Worm (Caenorhabditis elegans) whole organism, L1 larva: Measurements from ENCODE around the gene ZC449.2.
A peak's percentile ranks its signal among the peaks of the same experiment; 100 is the strongest.

ENCODE experiments used
- C04F5.9 ChIP-seq: sonication (generic microtip); optimal IDR thresholded peaks from 2 replicates; lab custom pipeline; 2016; ENCODE audit warnings: missing genetic modification characterization, missing compliant biosample characterization
- C16A3.4 ChIP-seq: fragments of 150-350 bp; optimal IDR thresholded peaks from 2 replicates; lab custom pipeline; 2014; ENCODE audit warnings: missing biosample characterization, missing genetic modification characterization
- C34B4.2 ChIP-seq: sonication (generic microtip); optimal IDR thresholded peaks from 2 replicates; lab custom pipeline; 2017; ENCODE audit warnings: mild to moderate bottlenecking, missing genetic modification characterization, missing compliant biosample characterization
- Y116A8C.19 ChIP-seq: sonication (generic microtip); optimal IDR thresholded peaks from 2 replicates; lab custom pipeline; 2016; ENCODE audit warnings: missing compliant biosample characterization, missing genetic modification characterization, borderline replicate concordance
- alr-1 ChIP-seq: fragments of 200-800 bp; sonication (Bioruptor generic); optimal IDR thresholded peaks from 2 replicates; lab custom pipeline; 2018; ENCODE audit warnings: borderline replicate concordance, mild to moderate bottlenecking, missing genetic modification characterization, missing compliant biosample characterization
- blmp-1 ChIP-seq: fragments of 150-350 bp; optimal IDR thresholded peaks from 2 replicates; lab custom pipeline; 2014; ENCODE audit warnings: missing biosample characterization, missing genetic modification characterization
- ceh-8 ChIP-seq: fragments of 200-800 bp; sonication (Bioruptor generic); optimal IDR thresholded peaks from 2 replicates; lab custom pipeline; 2018; ENCODE audit warnings: mild to moderate bottlenecking, missing genetic modification characterization, moderate library complexity, missing compliant biosample characterization
- ceh-82 ChIP-seq, 3 experiments: fragments of 150-350 bp in 1 of 3; sonication (generic microtip) in 2 of 3; optimal IDR thresholded peaks; 2 replicates each; lab custom pipeline; 2014 to 2017; ENCODE audit warnings: missing biosample characterization in 3 of 3, missing genetic modification characterization in 3 of 3
- dpl-1 ChIP-seq, 3 experiments: fragments of 150-350 bp in 2 of 3; sonication (generic microtip) in 1 of 3; optimal IDR thresholded peaks; 2 replicates each; lab custom pipeline; 2014 to 2017; ENCODE audit warnings: missing biosample characterization in 3 of 3, missing genetic modification characterization in 3 of 3, missing genetic modification reagents in 3 of 3
- efl-1 ChIP-seq, 4 experiments: fragments of 150-350 bp; optimal IDR thresholded peaks in 3 of 4; peaks in 1 of 4; 1 replicate in 1 of 4; 2 replicates in 3 of 4; lab custom pipeline; 2014; ENCODE audit warnings: missing biosample characterization in 2 of 4, missing genetic modification characterization in 2 of 4, missing genetic modification reagents in 2 of 4
- efl-3 ChIP-seq: fragments of 200-800 bp; sonication (Bioruptor generic); optimal IDR thresholded peaks from 2 replicates; lab custom pipeline; 2018; ENCODE audit warnings: mild to moderate bottlenecking, missing genetic modification characterization, missing compliant biosample characterization
- egl-13 ChIP-seq: sonication (generic microtip); optimal IDR thresholded peaks from 2 replicates; lab custom pipeline; 2016; ENCODE audit warnings: missing genotype, missing genetic modification reagents, missing genetic modification characterization, missing compliant biosample characterization
- egl-27 ChIP-seq, 2 experiments: fragments of 150-350 bp in 1 of 2; sonication (generic microtip); optimal IDR thresholded peaks; 3 replicates each; lab custom pipeline; 2017 to 2018; ENCODE audit warnings: missing biosample characterization in 2 of 2, missing genetic modification characterization in 2 of 2, missing genetic modification reagents in 2 of 2
- elt-3 ChIP-seq, 6 experiments: fragments of 150-350 bp in 1 of 6; sonication (generic microtip); optimal IDR thresholded peaks; 2 replicates each; lab custom pipeline; 2017 to 2018; ENCODE audit warnings: missing biosample characterization in 6 of 6, missing genetic modification characterization in 6 of 6, inconsistent platforms in 1 of 6
- fkh-8 ChIP-seq: sonication (generic microtip); optimal IDR thresholded peaks from 2 replicates; lab custom pipeline; 2016; ENCODE audit warnings: mild to moderate bottlenecking, missing genetic modification characterization, missing compliant biosample characterization
- hlh-4 ChIP-seq: sonication (generic microtip); optimal IDR thresholded peaks from 2 replicates; lab custom pipeline; 2016; ENCODE audit warnings: mild to moderate bottlenecking, missing genetic modification characterization, missing compliant biosample characterization
- irx-1 ChIP-seq: sonication (generic microtip); optimal IDR thresholded peaks from 2 replicates; lab custom pipeline; 2016; ENCODE audit warnings: missing genetic modification characterization, missing compliant biosample characterization
- isw-1 ChIP-seq: fragments of 200-800 bp; sonication (Bioruptor generic); IDR thresholded peaks from 2 replicates; pipeline ENCODE4 v1.3.6; 2022; ENCODE audit warnings: missing genetic modification characterization, missing compliant biosample characterization
- lin-14 ChIP-seq: fragments of 200-800 bp; sonication (Bioruptor generic); optimal IDR thresholded peaks from 2 replicates; lab custom pipeline; 2018; ENCODE audit warnings: mild to moderate bottlenecking, missing genetic modification characterization, moderate library complexity, missing compliant biosample characterization
- lin-15B ChIP-seq: fragments of 150-350 bp; sonication (generic microtip); optimal IDR thresholded peaks from 3 replicates; lab custom pipeline; 2014; ENCODE audit warnings: missing biosample characterization, missing genetic modification characterization
- lin-35 ChIP-seq, 2 experiments: fragments of 150-350 bp; optimal IDR thresholded peaks; 2 replicates each; lab custom pipeline; 2014; ENCODE audit warnings: missing biosample characterization in 2 of 2, missing genetic modification characterization in 2 of 2, missing genetic modification reagents in 2 of 2
- lir-3 ChIP-seq: sonication (generic microtip); optimal IDR thresholded peaks from 2 replicates; lab custom pipeline; 2016; ENCODE audit warnings: mild to moderate bottlenecking, missing genetic modification characterization, moderate library complexity, missing compliant biosample characterization; ENCODE audit not compliant: poor library complexity
- lsy-2 ChIP-seq, 2 experiments: fragments of 150-350 bp; optimal IDR thresholded peaks; 2 replicates each; lab custom pipeline; 2014; ENCODE audit warnings: missing biosample characterization in 2 of 2, missing genetic modification characterization in 2 of 2
- mdl-1 ChIP-seq, 2 experiments: fragments of 150-350 bp; optimal IDR thresholded peaks; 2 replicates each; lab custom pipeline; 2014 to 2017; ENCODE audit warnings: missing biosample characterization in 2 of 2, missing genetic modification characterization in 2 of 2, inconsistent platforms in 1 of 2
- mef-2 ChIP-seq: fragments of 150-350 bp; optimal IDR thresholded peaks from 2 replicates; lab custom pipeline; 2014; ENCODE audit warnings: missing biosample characterization, missing genetic modification characterization
- nhr-20 ChIP-seq: sonication (generic microtip); optimal IDR thresholded peaks from 2 replicates; lab custom pipeline; 2016; ENCODE audit warnings: mild to moderate bottlenecking, missing genetic modification characterization, missing compliant biosample characterization
- nhr-237 ChIP-seq: fragments of 150-350 bp; optimal IDR thresholded peaks from 2 replicates; lab custom pipeline; 2014; ENCODE audit warnings: missing biosample characterization, missing genetic modification characterization
- nhr-28 ChIP-seq: fragments of 150-350 bp; optimal IDR thresholded peaks from 2 replicates; lab custom pipeline; 2014; ENCODE audit warnings: missing biosample characterization, missing genetic modification characterization
- nhr-47 ChIP-seq: sonication (generic microtip); optimal IDR thresholded peaks from 2 replicates; lab custom pipeline; 2016; ENCODE audit warnings: mild to moderate bottlenecking, missing genetic modification characterization, moderate library complexity, missing compliant biosample characterization
- nhr-71 ChIP-seq: sonication (generic microtip); optimal IDR thresholded peaks from 2 replicates; lab custom pipeline; 2016; ENCODE audit warnings: mild to moderate bottlenecking, missing genetic modification characterization, moderate library complexity, missing compliant biosample characterization
- nhr-76 ChIP-seq: sonication (generic microtip); optimal IDR thresholded peaks from 2 replicates; lab custom pipeline; 2017; ENCODE audit warnings: missing biosample characterization, missing genetic modification characterization
- nhr-77 ChIP-seq: fragments of 150-350 bp; optimal IDR thresholded peaks from 2 replicates; lab custom pipeline; 2014; ENCODE audit warnings: missing biosample characterization, missing genetic modification characterization
- nhr-85 ChIP-seq: sonication (generic microtip); peaks from one replicate; lab custom pipeline; 2016; ENCODE audit warnings: missing genetic modification characterization, inconsistent platforms, missing compliant biosample characterization
- nhr-90 ChIP-seq: sonication (generic microtip); optimal IDR thresholded peaks from 2 replicates; lab custom pipeline; 2016; ENCODE audit warnings: mild to moderate bottlenecking, missing genetic modification characterization, missing compliant biosample characterization; ENCODE audit not compliant: poor library complexity
- pag-3 ChIP-seq: sonication (generic microtip); optimal IDR thresholded peaks from 2 replicates; lab custom pipeline; 2017; ENCODE audit warnings: missing genetic modification characterization, mild to moderate bottlenecking, missing compliant biosample characterization, antibody characterized with exemption, borderline replicate concordance; ENCODE audit not compliant: insufficient read depth
- pqm-1 ChIP-seq: sonication (generic microtip); optimal IDR thresholded peaks from 3 replicates; lab custom pipeline; 2017; ENCODE audit warnings: missing biosample characterization, missing genetic modification characterization
- rnt-1 ChIP-seq: sonication (generic microtip); optimal IDR thresholded peaks from 2 replicates; lab custom pipeline; 2016; ENCODE audit warnings: mild to moderate bottlenecking, missing genetic modification characterization, moderate library complexity, missing compliant biosample characterization
- skn-1 ChIP-seq: fragments of 150-350 bp; optimal IDR thresholded peaks from 2 replicates; lab custom pipeline; 2014; ENCODE audit warnings: missing biosample characterization, missing genetic modification characterization
- snu-23 ChIP-seq: sonication (generic microtip); optimal IDR thresholded peaks from 2 replicates; lab custom pipeline; 2016; ENCODE audit warnings: missing genetic modification characterization, missing compliant biosample characterization
- sox-4 ChIP-seq: sonication (generic microtip); optimal IDR thresholded peaks from 2 replicates; lab custom pipeline; 2016; ENCODE audit warnings: missing genetic modification characterization, missing compliant biosample characterization
- sptf-1 ChIP-seq: fragments of 150-350 bp; optimal IDR thresholded peaks from 2 replicates; lab custom pipeline; 2014; ENCODE audit warnings: missing biosample characterization, missing genetic modification characterization
- sup-37 ChIP-seq: fragments of 200-800 bp; sonication (Bioruptor generic); optimal IDR thresholded peaks from 2 replicates; lab custom pipeline; 2018; ENCODE audit warnings: mild to moderate bottlenecking, missing genetic modification characterization, missing compliant biosample characterization
- swsn-7 ChIP-seq: sonication (generic microtip); optimal IDR thresholded peaks from 2 replicates; lab custom pipeline; 2016; ENCODE audit warnings: missing genetic modification characterization, missing compliant biosample characterization
- unc-130 ChIP-seq: fragments of 150-350 bp; optimal IDR thresholded peaks from 2 replicates; lab custom pipeline; 2017; ENCODE audit warnings: missing biosample characterization, missing genetic modification characterization, inconsistent platforms
- vab-15 ChIP-seq: sonication (generic microtip); optimal IDR thresholded peaks from 2 replicates; lab custom pipeline; 2017; ENCODE audit warnings: missing genotype, mild to moderate bottlenecking, missing genetic modification characterization, missing compliant biosample characterization
- xbp-1 ChIP-seq: sonication (generic microtip); optimal IDR thresholded peaks from 2 replicates; lab custom pipeline; 2016; ENCODE audit warnings: missing genetic modification characterization, missing compliant biosample characterization
- ztf-11 ChIP-seq, 2 experiments: sonication (generic microtip); optimal IDR thresholded peaks; 2 replicates each; lab custom pipeline; 2016 to 2017; ENCODE audit warnings: missing genetic modification characterization in 2 of 2, missing biosample characterization in 1 of 2, missing compliant biosample characterization in 1 of 2
- ztf-4 ChIP-seq: fragments of 150-350 bp; optimal IDR thresholded peaks from 2 replicates; lab custom pipeline; 2014; ENCODE audit warnings: missing biosample characterization, missing genetic modification characterization

The ZC449.2 gene

DNA sequence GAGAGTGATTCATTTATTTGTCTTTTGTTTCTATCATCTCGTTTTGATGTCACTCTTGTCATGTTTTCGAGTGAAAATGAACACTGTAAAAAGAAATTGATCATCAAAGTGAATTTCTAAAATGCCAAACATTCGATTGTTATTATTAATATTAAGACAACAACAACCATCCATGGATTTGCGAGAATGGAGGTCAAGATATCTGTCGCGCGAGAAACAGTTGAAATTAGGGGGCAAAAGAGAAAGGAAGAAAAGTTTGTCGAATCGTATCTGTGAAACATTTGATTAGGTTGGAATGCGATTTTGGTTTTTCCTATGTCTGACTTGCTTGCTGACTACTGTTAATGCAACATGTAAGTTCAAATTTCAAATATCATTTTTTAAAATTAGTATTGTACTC is at the start of gene ZC449.2:
TSS of gene ZC449.2 (plus strand) at position 290 of the 400 bp plus-strand sequence.
- no peak for TF ChIP-seq lsy-2 (tag; optimal IDR thresholded peaks at IDR 0.05; lab: Kevin White, UChicago)
- TF ChIP-seq egl-13 (tag; lab: Kevin White, UChicago): no peak
- TF ChIP-seq blmp-1: peak; percentile 85
- TF ChIP-seq nhr-20 (tag; lab: Kevin White, UChicago): no peak
- TF ChIP-seq mdl-1 (tag; optimal IDR thresholded peaks at IDR 0.05; lab: Kevin White, UChicago): no peak

DNA sequence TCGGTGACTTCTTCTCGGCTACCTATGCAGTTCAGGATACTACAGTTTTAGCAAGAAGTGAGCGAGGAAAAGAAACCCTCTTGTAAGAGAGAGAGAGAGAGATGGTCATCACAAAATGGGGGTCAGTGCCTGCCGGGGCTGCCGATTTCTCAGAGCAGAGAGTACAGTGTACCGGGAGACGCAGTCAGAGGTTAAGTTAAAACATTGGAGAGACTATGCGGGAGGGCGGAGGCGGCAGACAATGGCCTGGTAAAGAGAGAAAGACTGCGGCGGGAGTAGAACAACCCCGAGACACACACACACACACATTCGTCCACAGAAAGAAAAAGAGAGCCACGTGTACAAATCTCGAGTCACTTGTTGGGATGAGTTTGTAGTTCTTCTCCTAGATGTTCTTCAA is 49.7 kb upstream of the ZC449.2 start:
- peak; percentile 18 for TF ChIP-seq ztf-4 (tag; lab: Kevin White, UChicago)
- TF ChIP-seq sox-4 (tag; lab: Kevin White, UChicago): no peak
- no peak for TF ChIP-seq C34B4.2
- TF ChIP-seq lin-15B (tag; lab: Kevin White, UChicago): no peak
- TF ChIP-seq pag-3 (tag; lab: Kevin White, UChicago): no peak
- TF ChIP-seq egl-27 (tag; optimal IDR thresholded peaks at IDR 0.05; lab: Kevin White, UChicago): peak in 1 of 2 experiments; percentile 16
- TF ChIP-seq nhr-237: no peak
- TF ChIP-seq mdl-1 (tag; optimal IDR thresholded peaks at IDR 0.05; lab: Kevin White, UChicago): peak in 1 of 2 experiments; percentile 72
- TF ChIP-seq nhr-77 (tag; lab: Kevin White, UChicago): peak; percentile 28
- TF ChIP-seq nhr-71: peak; percentile 80
- TF ChIP-seq skn-1 (tag; lab: Kevin White, UChicago): no peak
- peak; percentile 24 for TF ChIP-seq nhr-90
- TF ChIP-seq unc-130 (tag; lab: Kevin White, UChicago): peak; percentile 57
- TF ChIP-seq nhr-76 (tag; lab: Kevin White, UChicago): no peak
- no peak for TF ChIP-seq nhr-28 (tag; lab: Kevin White, UChicago)
- peak; percentile 40 for TF ChIP-seq nhr-47 (tag; lab: Kevin White, UChicago)
- no peak for TF ChIP-seq ceh-8
- TF ChIP-seq C04F5.9 (tag; lab: Kevin White, UChicago): no peak
- peak; percentile 26 for TF ChIP-seq nhr-85
- no peak for TF ChIP-seq efl-3
- TF ChIP-seq mef-2 (tag; lab: Kevin White, UChicago): peak; percentile 20
- no peak for TF ChIP-seq fkh-8
- peak in 1 of 2 experiments; percentile 9 for TF ChIP-seq ztf-11 (tag; optimal IDR thresholded peaks at IDR 0.05; lab: Kevin White, UChicago)
- no peak for TF ChIP-seq vab-15 (tag; lab: Kevin White, UChicago)
- TF ChIP-seq blmp-1: peak; percentile 8
- TF ChIP-seq dpl-1 (GFP tag; optimal IDR thresholded peaks at IDR 0.05; lab: Kevin White, UChicago): no peak
- peak in 2 of 6 experiments; percentile 2 to 20 for TF ChIP-seq elt-3 (tag; optimal IDR thresholded peaks at IDR 0.05; lab: Kevin White, UChicago)
- peak; percentile 25 to 52 for TF ChIP-seq lin-35 (GFP tag; optimal IDR thresholded peaks at IDR 0.05; lab: Kevin White, UChicago)
- TF ChIP-seq ceh-82 (tag; optimal IDR thresholded peaks at IDR 0.05; lab: Kevin White, UChicago): peak in 1 of 3 experiments; percentile 46
- no peak for TF ChIP-seq pqm-1 (tag; lab: Kevin White, UChicago)
- peak; percentile 20 for TF ChIP-seq irx-1 (tag; lab: Kevin White, UChicago)
- TF ChIP-seq lsy-2 (tag; optimal IDR thresholded peaks at IDR 0.05; lab: Kevin White, UChicago): peak; percentile 54
- TF ChIP-seq efl-1 (optimal IDR thresholded peaks at IDR 0.05; lab: Kevin White, UChicago): peak; percentile 26 to 40
- peak in 1 of 2 experiments; percentile 76 for TF ChIP-seq efl-1 (GFP tag; optimal IDR thresholded peaks at IDR 0.05 in 1 of 2; lab: Kevin White, UChicago)
- TF ChIP-seq lir-3 (tag; lab: Kevin White, UChicago): peak; percentile 37
- TF ChIP-seq xbp-1 (tag; lab: Kevin White, UChicago): peak; percentile 80
- no peak for TF ChIP-seq sup-37 (GFP tag; lab: Kevin White, UChicago)
- TF ChIP-seq swsn-7: peak; percentile 50
- no peak for TF ChIP-seq C16A3.4 (tag; lab: Kevin White, UChicago)
- peak; percentile 78 for TF ChIP-seq snu-23
- TF ChIP-seq rnt-1: peak; percentile 74
- TF ChIP-seq isw-1 (GFP tag; lab: Robert Waterston, UW): no peak
- TF ChIP-seq nhr-20 (tag; lab: Kevin White, UChicago): peak; percentile 67
- no peak for TF ChIP-seq sptf-1 (tag; lab: Kevin White, UChicago)
- TF ChIP-seq hlh-4 (tag; lab: Kevin White, UChicago): no peak
- no peak for TF ChIP-seq alr-1
- TF ChIP-seq lin-14 (GFP tag; lab: Kevin White, UChicago): peak; percentile 91
- TF ChIP-seq Y116A8C.19: no peak
